Worm (Caenorhabditis elegans): ENCODE measurements around the gene mrps-18.C.

DNA sequence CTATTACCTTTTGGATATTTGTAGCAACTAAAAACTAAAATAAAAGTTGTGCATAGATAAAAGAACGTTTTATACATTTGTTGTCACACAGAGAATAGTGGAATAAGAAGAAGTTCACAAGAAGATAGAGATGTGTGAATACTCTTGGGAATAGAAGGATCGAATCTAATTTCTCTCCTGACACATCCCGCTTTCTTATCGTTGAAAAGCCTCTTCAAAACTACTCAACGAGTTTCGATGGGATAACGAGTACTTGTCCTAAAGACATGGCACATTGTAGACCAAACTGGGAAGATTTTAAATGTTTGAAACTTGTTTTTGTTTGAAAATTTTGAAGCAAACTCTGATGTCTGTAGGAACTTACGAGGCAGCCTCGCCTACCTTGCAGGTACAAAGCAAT is 36.5 kb downstream of the mrps-18.C start:
- TF ChIP-seq crh-2 (tag; optimal IDR thresholded peaks at IDR 0.05) (no peak), F13H6.1 (tag; optimal IDR thresholded peaks at IDR 0.05) (no peak), nhr-12 (tag; optimal IDR thresholded peaks at IDR 0.05) (no peak), nhr-6 (tag; optimal IDR thresholded peaks at IDR 0.05) (no peak), elt-3 (tag; optimal IDR thresholded peaks at IDR 0.05) (no peak), ceh-82 (tag; optimal IDR thresholded peaks at IDR 0.05) (no peak), nhr-11 (tag; optimal IDR thresholded peaks at IDR 0.05) (no peak), ztf-11 (tag; optimal IDR thresholded peaks at IDR 0.05) (no peak), unc-62 (GFP tag; optimal IDR thresholded peaks at IDR 0.05) (no peak), blmp-1 (tag; optimal IDR thresholded peaks at IDR 0.05; ENCODE audit: insufficient read depth) (no peak), lin-13 (GFP tag; optimal IDR thresholded peaks at IDR 0.05) (no peak)
